Fruit fly (Drosophila melanogaster) whole organism, wandering third instar larva: Measurements from ENCODE around the gene CG11307.

Experiments
- Abd-B ChIP-seq: fragments of >200 bp; optimal IDR thresholded peaks from 2 replicates; lab custom pipeline; 2017; ENCODE audit warnings: missing biosample characterization, missing genetic modification characterization
- CG9705 ChIP-seq: fragments of 200-800 bp; sonication (Bioruptor generic); optimal IDR thresholded peaks from 2 replicates; lab custom pipeline; 2018; ENCODE audit warnings: missing biosample characterization, mild to moderate bottlenecking, missing genetic modification characterization
- Dif ChIP-seq: fragments of 200-275, 200-300 bp; sonication (Bioruptor generic); optimal IDR thresholded peaks from 2 replicates; lab custom pipeline; 2018; ENCODE audit warnings: missing biosample characterization, missing genetic modification characterization; ENCODE audit not compliant: partially characterized antibody
- HLH106 ChIP-seq: fragments of 200-800 bp; optimal IDR thresholded peaks from 3 replicates; lab custom pipeline; 2019; ENCODE audit warnings: missing biosample characterization, mild to moderate bottlenecking, missing genetic modification characterization, moderate library complexity
- Hr83 ChIP-seq: fragments of 200-300 bp; sonication (Bioruptor generic); optimal IDR thresholded peaks from 2 replicates; lab custom pipeline; 2016; ENCODE audit warnings: missing biosample characterization, mild to moderate bottlenecking, missing genetic modification characterization, moderate library complexity; ENCODE audit not compliant: poor library complexity, severe bottlenecking
- OdsH ChIP-seq: fragments of 200-800 bp; sonication (Bioruptor generic); optimal IDR thresholded peaks from 2 replicates; lab custom pipeline; 2016; ENCODE audit warnings: missing biosample characterization, mild to moderate bottlenecking, missing genetic modification characterization
- br ChIP-seq: fragments of 200-800 bp; sonication (Bioruptor generic); optimal IDR thresholded peaks from 2 replicates; lab custom pipeline; 2016; ENCODE audit warnings: missing biosample characterization, missing genetic modification characterization
- ey ChIP-seq: fragments of 200-800 bp; sonication (Bioruptor generic); optimal IDR thresholded peaks from 2 replicates; lab custom pipeline; 2016; ENCODE audit warnings: missing biosample characterization, missing genetic modification characterization
- fru ChIP-seq: fragments of 200-800 bp; sonication (Bioruptor generic); optimal IDR thresholded peaks from 3 replicates; lab custom pipeline; 2016; ENCODE audit warnings: missing biosample characterization, mild to moderate bottlenecking, missing genetic modification characterization
- lola ChIP-seq: fragments of >200 bp; optimal IDR thresholded peaks from 2 replicates; lab custom pipeline; 2017; ENCODE audit warnings: missing biosample characterization, missing genetic modification characterization
- sv ChIP-seq: fragments of 200-800 bp; sonication (Bioruptor generic); optimal IDR thresholded peaks from 3 replicates; lab custom pipeline; 2016; ENCODE audit warnings: missing biosample characterization, missing genetic modification characterization
- tai ChIP-seq: sonication (Bioruptor generic); optimal IDR thresholded peaks from 2 replicates; lab custom pipeline; 2016; ENCODE audit warnings: missing biosample characterization, missing genetic modification characterization
- usp ChIP-seq: fragments of >200 bp; optimal IDR thresholded peaks from 2 replicates; lab custom pipeline; 2017; ENCODE audit warnings: missing biosample characterization, missing genetic modification characterization

DNA sequence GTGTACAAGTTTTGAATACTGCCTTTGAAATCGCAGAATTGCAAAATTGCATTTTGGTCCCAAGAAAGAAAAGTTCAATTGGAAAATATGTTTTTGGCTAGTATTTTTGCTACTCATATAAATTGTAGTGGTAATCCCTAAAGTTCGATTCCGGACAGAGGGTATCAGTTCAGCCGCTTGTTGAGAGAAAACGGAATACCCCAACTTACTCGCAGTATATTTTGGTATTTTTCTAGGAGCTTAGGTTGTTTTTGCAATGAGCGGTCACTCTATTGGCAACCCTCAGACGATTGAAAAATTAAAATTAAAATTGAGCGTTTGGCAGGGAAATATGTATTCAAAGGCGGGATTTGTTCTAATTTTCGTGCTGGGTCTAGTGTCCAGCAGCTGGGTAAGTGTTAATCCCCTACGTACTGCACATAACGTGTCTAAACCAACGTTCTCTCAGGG lies 43.1 kb upstream of the CG11307 start:
- TF ChIP-seq HLH106 (tag; lab: Kevin White, UChicago), result no peak
- no peak for TF ChIP-seq fru (GFP tag; lab: Kevin White, UChicago)
- TF ChIP-seq lola (GFP tag; lab: Kevin White, UChicago), result no peak
- no peak for TF ChIP-seq ey
- TF ChIP-seq usp (GFP tag; lab: Kevin White, UChicago), result no peak
- no peak for TF ChIP-seq sv (GFP tag; lab: Kevin White, UChicago)
- TF ChIP-seq Abd-B (GFP tag; lab: Kevin White, UChicago), result no peak
- TF ChIP-seq tai (GFP tag; lab: Kevin White, UChicago), result no peak
- no peak for TF ChIP-seq br (GFP tag; lab: Kevin White, UChicago)
- TF ChIP-seq Hr83 (GFP tag; lab: Kevin White, UChicago), result no peak
- TF ChIP-seq CG9705, result no peak
- TF ChIP-seq OdsH (GFP tag; lab: Kevin White, UChicago), result no peak
- no peak for TF ChIP-seq Dif
